Worm (Caenorhabditis elegans) whole organism, L2 larva: ENCODE results near the gene F13H8.12.

ENCODE experiments used
- F13H6.1 ChIP-seq: sonication (generic microtip); optimal IDR thresholded peaks from 2 replicates; lab custom pipeline; 2016; ENCODE audit warnings: missing genetic modification characterization, missing compliant biosample characterization
- ZK546.5 ChIP-seq: sonication (generic microtip); optimal IDR thresholded peaks from 2 replicates; lab custom pipeline; 2017; ENCODE audit warnings: missing biosample characterization, missing genetic modification characterization
- aly-2 ChIP-seq: fragments of 150-350 bp; optimal IDR thresholded peaks from 2 replicates; lab custom pipeline; 2014; ENCODE audit warnings: missing biosample characterization, missing genetic modification characterization
- ama-1 ChIP-seq: fragments of 150-350 bp; optimal IDR thresholded peaks from 2 replicates; lab custom pipeline; 2018; ENCODE audit warnings: inconsistent platforms
- blmp-1 ChIP-seq: sonication (generic microtip); optimal IDR thresholded peaks from 2 replicates; lab custom pipeline; 2017; ENCODE audit warnings: missing genetic modification characterization, mild to moderate bottlenecking, missing compliant biosample characterization, antibody characterized with exemption, moderate library complexity; ENCODE audit not compliant: insufficient read depth
- ceh-82 ChIP-seq: fragments of 150-350 bp; optimal IDR thresholded peaks from 2 replicates; lab custom pipeline; 2014; ENCODE audit warnings: missing biosample characterization, missing genetic modification characterization
- dmd-4 ChIP-seq: sonication (generic microtip); optimal IDR thresholded peaks from 2 replicates; lab custom pipeline; 2017; ENCODE audit warnings: missing biosample characterization, missing genetic modification characterization
- egl-27 ChIP-seq: sonication (generic microtip); optimal IDR thresholded peaks from 3 replicates; lab custom pipeline; 2017; ENCODE audit warnings: missing biosample characterization, missing genetic modification reagents, missing genetic modification characterization
- elt-1 ChIP-seq: fragments of 150-350 bp; optimal IDR thresholded peaks from 2 replicates; lab custom pipeline; 2014; ENCODE audit warnings: missing biosample characterization, missing genetic modification characterization
- elt-3 ChIP-seq: sonication (generic microtip); optimal IDR thresholded peaks from 2 replicates; lab custom pipeline; 2017; ENCODE audit warnings: missing biosample characterization, missing genetic modification characterization
- fos-1 ChIP-seq: fragments of 150-350 bp; optimal IDR thresholded peaks from 2 replicates; lab custom pipeline; 2014; ENCODE audit warnings: missing biosample characterization, missing genetic modification characterization
- gmeb-1 ChIP-seq: fragments of 150-350 bp; optimal IDR thresholded peaks from 2 replicates; lab custom pipeline; 2014; ENCODE audit warnings: missing biosample characterization, missing genetic modification characterization
- lin-11 ChIP-seq: fragments of 150-350 bp; sonication (generic microtip); optimal IDR thresholded peaks from 2 replicates; lab custom pipeline; 2014; ENCODE audit warnings: missing biosample characterization, missing genetic modification characterization, inconsistent platforms, mixed read lengths
- lin-13 ChIP-seq: fragments of 150-350 bp; optimal IDR thresholded peaks from 2 replicates; lab custom pipeline; 2014; ENCODE audit warnings: missing biosample characterization, missing genetic modification reagents, missing genetic modification characterization
- lsy-2 ChIP-seq, 2 experiments: fragments of 150-350 bp in 1 of 2; sonication (generic microtip) in 1 of 2; optimal IDR thresholded peaks; 2 replicates each; lab custom pipeline; 2014 to 2017; ENCODE audit warnings: missing biosample characterization in 2 of 2, missing genetic modification characterization in 2 of 2
- mab-5 ChIP-seq: fragments of 150-350 bp; optimal IDR thresholded peaks from 2 replicates; lab custom pipeline; 2014; ENCODE audit warnings: missing biosample characterization, missing genetic modification characterization
- mbf-1 ChIP-seq: sonication (generic microtip); optimal IDR thresholded peaks from 2 replicates; lab custom pipeline; 2017; ENCODE audit warnings: missing biosample characterization, missing genetic modification characterization
- nhr-11 ChIP-seq: fragments of 150-350 bp; optimal IDR thresholded peaks from 2 replicates; lab custom pipeline; 2014; ENCODE audit warnings: missing biosample characterization, missing genetic modification characterization
- nhr-12 ChIP-seq: fragments of 150-350 bp; optimal IDR thresholded peaks from 2 replicates; lab custom pipeline; 2014; ENCODE audit warnings: missing biosample characterization, missing genetic modification characterization
- nhr-21 ChIP-seq: fragments of 150-350 bp; optimal IDR thresholded peaks from 2 replicates; lab custom pipeline; 2014; ENCODE audit warnings: missing biosample characterization, missing genetic modification characterization
- nhr-23 ChIP-seq: fragments of 150-350 bp; optimal IDR thresholded peaks from 2 replicates; lab custom pipeline; 2014; ENCODE audit warnings: missing biosample characterization, missing genetic modification reagents, missing genetic modification characterization
- nhr-237 ChIP-seq: fragments of 150-350 bp; optimal IDR thresholded peaks from 2 replicates; lab custom pipeline; 2014; ENCODE audit warnings: missing biosample characterization, missing genetic modification characterization
- nhr-25 ChIP-seq: fragments of 150-350 bp; sonication (generic microtip); optimal IDR thresholded peaks from 3 replicates; lab custom pipeline; 2014; ENCODE audit warnings: missing biosample characterization, missing genetic modification characterization
- nhr-6 ChIP-seq: fragments of 150-350 bp; optimal IDR thresholded peaks from 2 replicates; lab custom pipeline; 2014; ENCODE audit warnings: missing biosample characterization, missing genetic modification characterization
- nhr-77 ChIP-seq: fragments of 150-350 bp; optimal IDR thresholded peaks from 2 replicates; lab custom pipeline; 2014; ENCODE audit warnings: missing biosample characterization, missing genetic modification characterization
- sem-4 ChIP-seq: fragments of 150-350 bp; optimal IDR thresholded peaks from 2 replicates; lab custom pipeline; 2014; ENCODE audit warnings: missing biosample characterization, missing genetic modification reagents, missing genetic modification characterization
- sma-3 ChIP-seq: sonication (generic microtip); optimal IDR thresholded peaks from 2 replicates; lab custom pipeline; 2016; ENCODE audit warnings: missing genetic modification reagents, missing genetic modification characterization, missing compliant biosample characterization
- sma-9 ChIP-seq, 2 experiments: fragments of 150-350 bp in 1 of 2; sonication (generic microtip) in 1 of 2; optimal IDR thresholded peaks; 2 replicates each; lab custom pipeline; 2014 to 2016; ENCODE audit warnings: missing genetic modification characterization in 2 of 2, mild to moderate bottlenecking in 1 of 2, missing biosample characterization in 1 of 2, missing compliant biosample characterization in 1 of 2, missing genetic modification reagents in 1 of 2, moderate library complexity in 1 of 2
- unc-39 ChIP-seq: fragments of 150-350 bp; optimal IDR thresholded peaks from 2 replicates; lab custom pipeline; 2014; ENCODE audit warnings: missing biosample characterization, missing genetic modification characterization
- unc-62 ChIP-seq: fragments of 150-350 bp; optimal IDR thresholded peaks from 2 replicates; lab custom pipeline; 2014; ENCODE audit warnings: missing biosample characterization, missing genetic modification reagents, missing genetic modification characterization
- zag-1 ChIP-seq: fragments of 150-350 bp; optimal IDR thresholded peaks from 2 replicates; lab custom pipeline; 2014; ENCODE audit warnings: missing biosample characterization, missing genetic modification characterization
- ztf-11 ChIP-seq: sonication (generic microtip); optimal IDR thresholded peaks from 2 replicates; lab custom pipeline; 2017; ENCODE audit warnings: missing biosample characterization, missing genetic modification characterization
- ztf-4 ChIP-seq: fragments of 150-350 bp; optimal IDR thresholded peaks from 2 replicates; lab custom pipeline; 2014; ENCODE audit warnings: missing biosample characterization, missing genetic modification characterization

The F13H8.12 gene

ce11 chrII:6241758-6242157, 20.6 kb upstream of the F13H8.12 start, which contains the start of gene T24H7.8:
Gene T24H7.8, plus strand, starts transcription at chrII:6242058.
- TF ChIP-seq dmd-4 (tag; lab: Kevin White, UChicago), result no peak
- TF ChIP-seq ztf-11 (tag; lab: Kevin White, UChicago), result no peak
- no peak for TF ChIP-seq gmeb-1 (tag; lab: Kevin White, UChicago)
- no peak for TF ChIP-seq unc-39 (tag; lab: Kevin White, UChicago)
- TF ChIP-seq nhr-6 (tag; lab: Kevin White, UChicago), result no peak
- TF ChIP-seq sma-3, result no peak
- TF ChIP-seq sma-9 (GFP tag; optimal IDR thresholded peaks at IDR 0.05; lab: Kevin White, UChicago), result no peak
- TF ChIP-seq sma-9 (tag; optimal IDR thresholded peaks at IDR 0.05; lab: Kevin White, UChicago), result no peak
- TF ChIP-seq nhr-237 (tag; lab: Kevin White, UChicago), result no peak
- TF ChIP-seq aly-2 (tag; lab: Kevin White, UChicago), result no peak
- no peak for TF ChIP-seq ama-1 (lab: Kevin White, UChicago)
- TF ChIP-seq blmp-1 (tag; lab: Kevin White, UChicago), result no peak
- no peak for TF ChIP-seq sem-4 (tag; lab: Kevin White, UChicago)
- no peak for TF ChIP-seq fos-1 (tag; lab: Kevin White, UChicago)
- TF ChIP-seq zag-1, result no peak
- no peak for TF ChIP-seq F13H6.1 (tag; lab: Kevin White, UChicago)
- no peak for TF ChIP-seq mbf-1 (tag; lab: Kevin White, UChicago)

- TF ChIP-seq nhr-21, result no peak
- peak; percentile 89 for TF ChIP-seq fos-1 (tag; lab: Kevin White, UChicago)
- TF ChIP-seq nhr-237 (tag; lab: Kevin White, UChicago), result no peak
Observed at ce11 chrII:6244171-6244570, 18.2 kb upstream of the F13H8.12 start, which contains the start of gene tat-4. Gene tat-4, minus strand, starts transcription at chrII:6244287.

ce11 chrII:6245199-6245702, 17.1 kb upstream of the F13H8.12 start, which contains the start of gene blos-4:
Gene blos-4, plus strand, starts transcription at chrII:6245249.
- no peak for TF ChIP-seq lsy-2 (tag; optimal IDR thresholded peaks at IDR 0.05; lab: Kevin White, UChicago)
- peak; percentile 50 for TF ChIP-seq gmeb-1 (tag; lab: Kevin White, UChicago)

ce11 chrII:6246054-6246453, 16.3 kb upstream of the F13H8.12 start, which contains the start of gene lelo-1:
Gene lelo-1, plus strand, starts transcription at chrII:6246354.
- no peak for TF ChIP-seq lin-13 (GFP tag; lab: Kevin White, UChicago)
- no peak for TF ChIP-seq nhr-237 (tag; lab: Kevin White, UChicago)
- no peak for TF ChIP-seq F13H6.1 (tag; lab: Kevin White, UChicago)
- TF ChIP-seq elt-1 (tag; lab: Kevin White, UChicago), result no peak
- TF ChIP-seq ceh-82, result no peak
- TF ChIP-seq nhr-77, result no peak
- no peak for TF ChIP-seq ztf-4
- TF ChIP-seq dmd-4 (tag; lab: Kevin White, UChicago), result no peak

ce11 chrII:6247011-6247410, 15.3 kb upstream of the F13H8.12 start, which contains the start of gene T24H7.2:
Gene T24H7.2, plus strand, starts transcription at chrII:6247311.
- TF ChIP-seq elt-3 (tag; lab: Kevin White, UChicago) (no peak), sem-4 (tag; lab: Kevin White, UChicago) (no peak), unc-62 (GFP tag; lab: Kevin White, UChicago) (no peak), aly-2 (tag; lab: Kevin White, UChicago) (no peak), mab-5 (tag; lab: Kevin White, UChicago) (no peak), nhr-12 (no peak), egl-27 (tag; lab: Kevin White, UChicago) (no peak), ZK546.5 (no peak), nhr-25 (tag; lab: Kevin White, UChicago) (no peak), lin-11 (tag; lab: Kevin White, UChicago) (no peak), nhr-23 (tag; lab: Kevin White, UChicago) (no peak), lin-13 (GFP tag; lab: Kevin White, UChicago) (no peak), ztf-4 (no peak), nhr-77 (no peak), nhr-11 (no peak)
